Worm (Caenorhabditis elegans): ENCODE results near the gene pac-1.
"Not testable (repeated sequence)": the region's sequence is repeated elsewhere in the genome, so short reads cannot be mapped to it uniquely, and the experiment has no call there.

Gene pac-1

DNA sequence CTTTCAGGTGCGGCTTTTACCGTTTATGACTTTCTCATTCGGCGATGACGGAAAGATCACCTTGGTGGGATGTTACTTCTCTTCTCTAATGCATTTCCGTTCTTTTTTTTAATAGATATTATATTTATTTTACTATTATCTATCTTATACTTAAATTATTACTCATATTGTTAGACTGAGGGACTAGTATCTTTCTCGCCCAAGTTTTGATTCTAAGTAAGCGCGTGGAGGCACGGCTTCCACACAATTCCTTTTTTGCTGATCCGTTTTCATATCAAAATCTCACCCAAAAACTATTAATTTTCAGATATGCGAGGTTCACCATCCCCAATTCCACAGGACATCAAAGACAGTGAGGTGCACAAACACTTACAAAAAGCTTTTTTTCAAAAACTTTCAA lies 35.0 kb downstream of the pac-1 start, which contains the start of gene ZC21.10:
Gene ZC21.10, plus strand, starts transcription at position 301 of the 400 bp plus-strand sequence.
- TF ChIP-seq mes-4 (tag; optimal IDR thresholded peaks at IDR 0.05) (no peak), lin-35 (GFP tag; optimal IDR thresholded peaks at IDR 0.05) (no peak)

ce11 chrIII:8533900-8534299 lies 39.1 kb downstream of the pac-1 start:
- no peak for TF ChIP-seq madf-6 (GFP tag; IDR thresholded peaks at IDR 0.05)
- TF ChIP-seq dox-1 (GFP tag; IDR thresholded peaks at IDR 0.05): no peak
- TF ChIP-seq chd-7 (tag; optimal IDR thresholded peaks at IDR 0.05): no peak
- no peak for TF ChIP-seq dpl-1 (GFP tag; optimal IDR thresholded peaks at IDR 0.05)
- TF ChIP-seq ekl-4 (GFP tag; IDR thresholded peaks at IDR 0.05): no peak
- no peak for TF ChIP-seq sptf-2 (GFP tag; optimal IDR thresholded peaks at IDR 0.05)
- TF ChIP-seq attf-6 (GFP tag; IDR thresholded peaks at IDR 0.05): no peak
- no peak for TF ChIP-seq ceh-40 (GFP tag; IDR thresholded peaks at IDR 0.05)
- no peak for TF ChIP-seq repo-1 (tag; optimal IDR thresholded peaks at IDR 0.05)
- no peak for TF ChIP-seq F33H1.4 (GFP tag; IDR thresholded peaks at IDR 0.05)
- TF ChIP-seq ceh-91 (GFP tag; IDR thresholded peaks at IDR 0.05): no peak
- no peak for TF ChIP-seq B0019.2 (GFP tag; conservative IDR thresholded peaks at IDR 0.05)
- no peak for TF ChIP-seq snpc-3.4 (tag; optimal IDR thresholded peaks at IDR 0.05)
- TF ChIP-seq F55B11.4 (tag; optimal IDR thresholded peaks at IDR 0.05; ENCODE audit: borderline replicate concordance, insufficient read depth): no peak
- TF ChIP-seq nfyb-1 (GFP tag; IDR thresholded peaks at IDR 0.05): no peak
- TF ChIP-seq hmg-20 (GFP tag; IDR thresholded peaks at IDR 0.05): no peak

ce11 chrIII:8534647-8535181 lies 39.9 kb downstream of the pac-1 start, which contains the start of gene trp-1:
Gene trp-1 (plus strand): TSS chrIII:8535131.
- TF ChIP-seq somi-1 (GFP tag; optimal IDR thresholded peaks at IDR 0.05) (no peak), C17E4.6 (GFP tag; IDR thresholded peaks at IDR 0.05) (no peak)

ce11 chrIII:8535445-8535844 lies 40.6 kb downstream of the pac-1 start:
- TF ChIP-seq lag-1 (GFP tag; IDR thresholded peaks at IDR 0.05) (no peak), efl-1 (GFP tag; optimal IDR thresholded peaks at IDR 0.05) (no peak)

- peak; percentile 35 for TF ChIP-seq B0261.1 (tag; optimal IDR thresholded peaks at IDR 0.05)
- TF ChIP-seq tbp1 (GFP tag; optimal IDR thresholded peaks at IDR 0.05): peak; percentile 79
- not testable (repeated sequence) for TF ChIP-seq rpc-1 (optimal IDR thresholded peaks at IDR 0.05)
- peak; percentile 19 for TF ChIP-seq rpc-1 (tag; optimal IDR thresholded peaks at IDR 0.05)
- peak; percentile 82 for TF ChIP-seq lin-26 (GFP tag; IDR thresholded peaks at IDR 0.05)
Measured at ce11 chrIII:8541028-8541427, 46.2 kb downstream of the pac-1 start.

DNA sequence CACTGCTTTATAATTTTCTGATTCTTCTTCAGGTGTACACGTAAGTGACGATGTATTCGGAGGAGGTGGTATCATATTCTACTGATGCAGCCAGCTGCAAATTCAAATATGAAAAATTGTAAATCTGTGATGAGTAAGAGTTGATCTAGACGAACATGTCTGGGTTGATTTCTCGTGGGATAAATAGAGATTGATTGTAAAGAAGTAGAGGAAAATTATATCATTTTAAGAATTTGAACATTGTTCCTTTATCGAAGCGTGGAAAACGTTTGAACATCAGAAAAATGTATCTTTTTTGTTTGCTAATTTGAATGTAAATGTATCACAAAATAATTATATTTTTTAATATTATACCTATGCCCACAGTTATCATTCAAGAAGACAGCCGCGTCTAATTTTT lies 50.7 kb downstream of the pac-1 start, which contains the start of gene ZC21.6:
Gene ZC21.6, minus strand, starts transcription at position 101 of the 400 bp plus-strand sequence.
- TF ChIP-seq K11D2.4 (GFP tag; IDR thresholded peaks at IDR 0.05) (no peak), lag-1 (GFP tag; IDR thresholded peaks at IDR 0.05) (no peak), rcor-1 (GFP tag; IDR thresholded peaks at IDR 0.05) (no peak), zim-3 (tag; optimal IDR thresholded peaks at IDR 0.05) (no peak), mcd-1 (GFP tag; IDR thresholded peaks at IDR 0.05) (no peak)

All from whole organism, young adult.